Worm (Caenorhabditis elegans): ENCODE measurements around the gene T10F2.2.

- TF ChIP-seq ama-1 (optimal IDR thresholded peaks at IDR 0.05), result no peak
- no peak for TF ChIP-seq pes-1 (GFP tag; IDR thresholded peaks at IDR 0.05)
- no peak for TF ChIP-seq hmg-4 (GFP tag; optimal IDR thresholded peaks at IDR 0.05)
- TF ChIP-seq tra-4 (tag; optimal IDR thresholded peaks at IDR 0.05), result no peak
- TF ChIP-seq tbx-11 (GFP tag; IDR thresholded peaks at IDR 0.05), result no peak
- TF ChIP-seq ceh-36 (tag; optimal IDR thresholded peaks at IDR 0.05), result no peak
- no peak for TF ChIP-seq hnd-1 (tag; optimal IDR thresholded peaks at IDR 0.05)
Measured at ce11 chrIII:5169699-5170098, 4.6 kb upstream of the T10F2.2 start, which contains the start of gene ulp-1.

Data from whole organism, early embryonic.